Fruit fly (Drosophila melanogaster): Measurements from ENCODE around the gene CG14551.
A peak's percentile ranks its signal among the peaks of the same experiment; 100 is the strongest.

Gene CG14551

DNA sequence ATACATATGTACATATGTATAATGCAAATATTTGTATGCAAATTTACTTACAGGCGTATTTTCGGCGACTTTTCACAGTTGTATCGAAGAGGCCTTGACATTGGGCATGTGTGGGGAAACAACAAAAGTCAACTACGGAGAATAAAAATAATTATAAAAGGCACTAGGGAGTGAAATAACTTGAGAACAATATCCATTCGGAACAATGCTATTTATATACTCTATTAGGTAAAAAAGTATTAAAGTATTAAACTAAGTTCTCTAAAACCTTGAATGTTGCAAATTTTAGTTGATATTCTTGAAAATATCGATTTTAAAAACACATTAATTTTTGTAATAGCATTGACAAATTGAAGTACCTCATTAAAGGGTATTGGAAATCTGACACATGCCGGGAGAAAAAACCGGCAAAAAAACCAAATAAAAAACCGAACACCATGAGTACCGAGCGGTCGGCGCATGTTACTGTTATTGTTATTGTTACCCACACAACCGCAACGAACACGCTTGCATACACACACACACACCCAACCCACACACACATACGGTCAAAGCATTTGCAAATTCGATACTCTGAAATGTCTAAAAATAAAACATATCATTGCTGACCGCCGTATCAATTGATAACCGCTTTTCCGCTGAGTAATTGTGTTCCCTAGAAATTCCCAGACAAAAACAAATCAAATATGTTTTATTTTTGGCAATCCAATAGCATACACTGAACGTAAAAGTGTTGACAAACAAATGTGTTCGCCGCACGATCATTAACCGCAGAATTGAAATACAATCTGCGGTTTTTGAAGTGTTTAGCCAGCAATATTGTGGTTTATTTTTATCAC, 41.7 kb upstream of the CG14551 start (continued):
- peak; percentile 0 for TF ChIP-seq stwl (tag; optimal IDR thresholded peaks at IDR 0.05)
- no peak for TF ChIP-seq Taf1 (GFP tag; IDR thresholded peaks at IDR 0.05)
- no peak for TF ChIP-seq CG2116 (GFP tag; optimal IDR thresholded peaks at IDR 0.05)
- TF ChIP-seq twi (tag; optimal IDR thresholded peaks at IDR 0.05): no peak
- TF ChIP-seq gsb-n (tag; optimal IDR thresholded peaks at IDR 0.05): no peak
- TF ChIP-seq bsh (GFP tag; optimal IDR thresholded peaks at IDR 0.05): peak in 1 of 2 experiments; percentile 46
- peak; percentile 34; the same call in 1 of the 2 replicates for TF ChIP-seq CG14441 (GFP tag; IDR thresholded peaks at IDR 0.05)
- no peak for TF ChIP-seq CG6813 (GFP tag; optimal IDR thresholded peaks at IDR 0.05)
- TF ChIP-seq CG11695 (GFP tag; IDR thresholded peaks at IDR 0.05): 0 out of 3 replicates have a peak, but pooled peaks have one; percentile 44
- no peak for TF ChIP-seq dimm (GFP tag; IDR thresholded peaks at IDR 0.05)
- no peak for TF ChIP-seq fd3F (GFP tag; optimal IDR thresholded peaks at IDR 0.05)
- no peak for TF ChIP-seq CG11696 (GFP tag; IDR thresholded peaks at IDR 0.05)
- TF ChIP-seq CG2199 (GFP tag; IDR thresholded peaks at IDR 0.05): no peak
- peak; percentile 19 for TF ChIP-seq Sox100B (GFP tag; optimal IDR thresholded peaks at IDR 0.05)
- TF ChIP-seq ase (GFP tag; IDR thresholded peaks at IDR 0.05): no peak
- TF ChIP-seq HmgZ (tag; optimal IDR thresholded peaks at IDR 0.05): no peak
- TF ChIP-seq cad (GFP tag; optimal IDR thresholded peaks at IDR 0.05): no peak
- no peak for TF ChIP-seq ac (GFP tag; optimal IDR thresholded peaks at IDR 0.05)
- TF ChIP-seq pho (GFP tag; optimal IDR thresholded peaks at IDR 0.05): peak; percentile 27
- TF ChIP-seq Rfx (GFP tag; IDR thresholded peaks at IDR 0.05): peak; percentile 70
- TF ChIP-seq esg (GFP tag; conservative IDR thresholded peaks at IDR 0.05): 0 out of 2 replicates have a peak, but pooled peaks have one; percentile 7
- TF ChIP-seq Awh (GFP tag; IDR thresholded peaks at IDR 0.05): no peak
- peak; percentile 0 for TF ChIP-seq phol (tag; optimal IDR thresholded peaks at IDR 0.05)
- TF ChIP-seq CG30431 (GFP tag; optimal IDR thresholded peaks at IDR 0.05): no peak
- TF ChIP-seq hth (optimal IDR thresholded peaks at IDR 0.05): no peak
- no peak for TF ChIP-seq dm (GFP tag; optimal IDR thresholded peaks at IDR 0.05)
- peak; percentile 46 for TF ChIP-seq zf30C (GFP tag; optimal IDR thresholded peaks at IDR 0.05)
- no peak for TF ChIP-seq Hand (GFP tag; optimal IDR thresholded peaks at IDR 0.05)
- no peak for TF ChIP-seq CG18011 (GFP tag; optimal IDR thresholded peaks at IDR 0.05)
- peak; percentile 23 for TF ChIP-seq CG10209 (GFP tag; optimal IDR thresholded peaks at IDR 0.05)
- TF ChIP-seq Bteb2 (GFP tag; optimal IDR thresholded peaks at IDR 0.05): peak; percentile 48
- TF ChIP-seq Hmx (GFP tag; optimal IDR thresholded peaks at IDR 0.05): no peak
- no peak for TF ChIP-seq BEAF-32 (GFP tag; optimal IDR thresholded peaks at IDR 0.05)
- no peak for TF ChIP-seq CG4360 (GFP tag; IDR thresholded peaks at IDR 0.05)
- no peak for TF ChIP-seq CG10565 (GFP tag; optimal IDR thresholded peaks at IDR 0.05)
- no peak for TF ChIP-seq schlank (tag; optimal IDR thresholded peaks at IDR 0.05)
- no peak for TF ChIP-seq psq (GFP tag; optimal IDR thresholded peaks at IDR 0.05)
- TF ChIP-seq CG17359 (tag; optimal IDR thresholded peaks at IDR 0.05): peak; percentile 4
- TF ChIP-seq jumu (GFP tag; optimal IDR thresholded peaks at IDR 0.05): no peak
- no peak for TF ChIP-seq CG31441 (GFP tag; IDR thresholded peaks at IDR 0.05)
- TF ChIP-seq ham (GFP tag; IDR thresholded peaks at IDR 0.05): no peak
- TF ChIP-seq Atf-2 (GFP tag; optimal IDR thresholded peaks at IDR 0.05): no peak
- TF ChIP-seq fd96Cb (tag; optimal IDR thresholded peaks at IDR 0.05): no peak
- TF ChIP-seq insv (GFP tag; optimal IDR thresholded peaks at IDR 0.05): no peak
- peak; percentile 26 for TF ChIP-seq dmrt99B (tag; optimal IDR thresholded peaks at IDR 0.05)
- peak; percentile 43 for TF ChIP-seq Atf6 (GFP tag; IDR thresholded peaks at IDR 0.05)
- no peak for TF ChIP-seq ato (GFP tag; IDR thresholded peaks at IDR 0.05; ENCODE audit: partially characterized antibody)
- TF ChIP-seq CG10366 (GFP tag; IDR thresholded peaks at IDR 0.05): no peak
- no peak for TF ChIP-seq wek (GFP tag; optimal IDR thresholded peaks at IDR 0.05)
- TF ChIP-seq CG6654 (GFP tag; optimal IDR thresholded peaks at IDR 0.05): no peak

All from whole organism, embryonic.